Worm (Caenorhabditis elegans): ENCODE data around the gene C05D12.3.
A peak's percentile ranks its signal among the peaks of the same experiment; 100 is the strongest.

The C05D12.3 gene

ce11 chrII:11386950-11387349 lies 38.1 kb upstream of the C05D12.3 start:
- no peak for TF ChIP-seq elt-3 (tag; optimal IDR thresholded peaks at IDR 0.05)
- no peak for TF ChIP-seq hlh-1 (tag; optimal IDR thresholded peaks at IDR 0.05)
- TF ChIP-seq mep-1 (tag; optimal IDR thresholded peaks at IDR 0.05) = no peak
- no peak for TF ChIP-seq tbx-8 (GFP tag; optimal IDR thresholded peaks at IDR 0.05)
- no peak for TF ChIP-seq lin-32 (GFP tag; optimal IDR thresholded peaks at IDR 0.05)
- no peak for TF ChIP-seq mls-2 (tag; optimal IDR thresholded peaks at IDR 0.05)
- no peak for TF ChIP-seq nhr-237 (tag; optimal IDR thresholded peaks at IDR 0.05)
- TF ChIP-seq mab-5 (tag; optimal IDR thresholded peaks at IDR 0.05) = no peak
- no peak for TF ChIP-seq nhr-28 (tag; optimal IDR thresholded peaks at IDR 0.05)
- TF ChIP-seq flh-1 (GFP tag; optimal IDR thresholded peaks at IDR 0.05) = no peak
- no peak for TF ChIP-seq nhr-76 (tag; optimal IDR thresholded peaks at IDR 0.05)
- TF ChIP-seq pha-4 (tag; optimal IDR thresholded peaks at IDR 0.05) = no peak
- no peak for TF ChIP-seq unc-39 (tag; optimal IDR thresholded peaks at IDR 0.05)
- no peak for TF ChIP-seq blmp-1 (tag; optimal IDR thresholded peaks at IDR 0.05)
- no peak for TF ChIP-seq M03D4.4 (tag; optimal IDR thresholded peaks at IDR 0.05)
- TF ChIP-seq snpc-4 (tag; optimal IDR thresholded peaks at IDR 0.05) = no peak
- TF ChIP-seq unc-120 (tag; optimal IDR thresholded peaks at IDR 0.05; ENCODE audit: poor library complexity, severe bottlenecking) = no peak
- TF ChIP-seq elt-1 (tag; optimal IDR thresholded peaks at IDR 0.05; ENCODE audit: borderline replicate concordance, insufficient read depth) = no peak
- no peak for TF ChIP-seq ceh-83 (GFP tag; optimal IDR thresholded peaks at IDR 0.05)
- no peak for TF ChIP-seq cnd-1 (tag; optimal IDR thresholded peaks at IDR 0.05)

ce11 chrII:11390865-11391264 lies 34.2 kb upstream of the C05D12.3 start, which contains the start of gene shn-1:
Gene shn-1, minus strand, starts transcription at chrII:11390965.
- TF ChIP-seq flh-1 (GFP tag; optimal IDR thresholded peaks at IDR 0.05) = no peak
- no peak for TF ChIP-seq lsy-2 (tag; optimal IDR thresholded peaks at IDR 0.05)
- no peak for TF ChIP-seq ceh-43 (GFP tag; optimal IDR thresholded peaks at IDR 0.05)
- TF ChIP-seq cnd-1 (tag; optimal IDR thresholded peaks at IDR 0.05) = no peak
- TF ChIP-seq sem-2 (GFP tag; optimal IDR thresholded peaks at IDR 0.05) = no peak
- no peak for TF ChIP-seq bed-3 (GFP tag; optimal IDR thresholded peaks at IDR 0.05)
- TF ChIP-seq pha-4 (tag; optimal IDR thresholded peaks at IDR 0.05) = no peak
- TF ChIP-seq ceh-39 (tag; optimal IDR thresholded peaks at IDR 0.05) = no peak
- TF ChIP-seq hlh-1 (tag; optimal IDR thresholded peaks at IDR 0.05) = no peak
- no peak for TF ChIP-seq unc-62 (GFP tag; optimal IDR thresholded peaks at IDR 0.05)

- TF ChIP-seq nhr-237 (tag; optimal IDR thresholded peaks at IDR 0.05) = no peak
- TF ChIP-seq unc-39 (tag; optimal IDR thresholded peaks at IDR 0.05) = no peak
These were observed 32.7 kb upstream of the C05D12.3 start for ce11 chrII:11392390-11392789.

DNA sequence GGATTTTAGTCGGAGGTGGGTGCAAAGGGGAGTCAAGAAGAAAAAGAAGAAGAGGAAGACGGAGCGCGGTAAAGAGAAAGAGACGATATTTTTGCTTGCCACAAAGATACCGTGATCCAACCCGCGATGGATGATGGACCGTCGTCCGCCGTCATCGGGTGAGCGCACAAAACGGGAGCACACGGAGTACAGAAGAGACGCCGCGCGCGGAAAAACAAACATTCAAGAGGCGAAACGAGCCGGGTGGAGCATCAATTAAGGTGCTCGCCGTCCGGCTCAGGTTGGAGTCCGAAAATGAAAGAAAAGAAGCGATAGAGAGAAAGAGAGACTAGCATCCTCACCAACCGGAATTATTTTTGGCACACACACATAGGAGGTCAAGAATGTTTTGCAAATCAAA lies 31.3 kb upstream of the C05D12.3 start:
- peak; percentile 3 for TF ChIP-seq mls-2 (tag; optimal IDR thresholded peaks at IDR 0.05)
- TF ChIP-seq drap-1 (GFP tag; optimal IDR thresholded peaks at IDR 0.05) = no peak
- no peak for TF ChIP-seq bed-3 (GFP tag; optimal IDR thresholded peaks at IDR 0.05)
- peak; percentile 34 for TF ChIP-seq sptf-1 (tag; optimal IDR thresholded peaks at IDR 0.05)
- TF ChIP-seq pha-4 (tag; optimal IDR thresholded peaks at IDR 0.05) = peak; percentile 72

DNA sequence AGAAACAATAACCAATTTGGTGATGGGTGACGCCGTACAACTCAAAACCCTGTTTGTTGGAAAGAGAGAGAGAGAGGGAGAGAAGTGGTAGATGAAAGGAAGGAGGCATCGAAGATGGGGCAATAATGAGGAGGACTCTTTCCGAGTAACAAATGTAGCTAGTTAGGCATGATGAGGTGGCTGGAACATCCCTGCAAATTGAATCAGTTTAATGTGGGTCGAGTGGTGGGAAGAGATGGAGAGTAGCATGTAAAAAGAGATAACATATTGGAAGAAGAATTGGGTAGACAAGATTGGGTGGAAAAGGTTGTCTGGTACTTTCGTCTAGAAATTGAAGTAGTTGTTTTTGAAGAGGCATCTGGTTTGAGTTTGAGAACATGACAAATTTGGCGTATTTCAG lies 28.8 kb upstream of the C05D12.3 start:
- TF ChIP-seq ces-1 (GFP tag; optimal IDR thresholded peaks at IDR 0.05) (peak; percentile 93), sptf-1 (tag; optimal IDR thresholded peaks at IDR 0.05) (no peak)

DNA sequence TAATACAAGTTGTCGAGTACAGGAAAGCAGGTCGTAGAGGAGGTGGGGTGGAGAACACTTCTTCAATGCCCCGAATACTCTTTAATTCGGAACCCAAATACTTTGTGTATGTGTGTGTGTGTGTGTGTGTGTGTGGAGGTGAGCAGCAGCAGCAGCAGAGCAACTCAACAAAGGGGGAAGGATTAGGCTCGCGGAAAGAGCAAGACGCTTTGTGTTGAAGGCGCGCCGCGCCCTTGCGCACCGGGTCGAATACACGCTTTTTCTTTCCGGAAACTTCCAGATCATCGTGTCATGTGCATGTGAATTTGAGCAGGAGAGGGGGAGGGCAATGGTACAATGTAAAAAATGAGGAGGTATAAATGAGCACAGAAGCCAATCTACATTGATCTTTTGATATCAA lies 26.3 kb upstream of the C05D12.3 start:
- peak; percentile 19 for TF ChIP-seq mls-2 (tag; optimal IDR thresholded peaks at IDR 0.05)
- no peak for TF ChIP-seq ceh-83 (GFP tag; optimal IDR thresholded peaks at IDR 0.05)
- peak; percentile 29 for TF ChIP-seq sptf-1 (tag; optimal IDR thresholded peaks at IDR 0.05)
- TF ChIP-seq pha-4 (tag; optimal IDR thresholded peaks at IDR 0.05) = peak; percentile 2
- TF ChIP-seq ham-2 (GFP tag; optimal IDR thresholded peaks at IDR 0.05) = no peak

Data from whole organism, mixed stage, embryonic.